Fruit fly (Drosophila melanogaster) whole organism, embryonic: ENCODE measurements around the gene RpS15Aa.

Experiments used
- Antp ChIP-seq: fragments of 200-800 bp; sonication (Bioruptor generic); optimal IDR thresholded peaks from 3 replicates; lab custom pipeline; 2016; ENCODE audit warnings: missing biosample characterization, missing genetic modification characterization
- Asciz ChIP-seq: fragments of 200-800 bp; sonication (Bioruptor generic); optimal IDR thresholded peaks from 2 replicates; lab custom pipeline; 2017; ENCODE audit warnings: missing biosample characterization, mild to moderate bottlenecking, missing genetic modification characterization, missing genetic modification reagents
- Atf6 ChIP-seq: fragments of 200-800 bp; sonication (Bioruptor generic); IDR thresholded peaks from 2 replicates; pipeline ENCODE4 v1.3.6; 2022; ENCODE audit warnings: missing biosample characterization, missing genetic modification characterization
- Blimp-1 ChIP-seq: fragments of 200-800 bp; sonication (Bioruptor generic); optimal IDR thresholded peaks from 3 replicates; lab custom pipeline; 2018; ENCODE audit warnings: missing biosample characterization, missing genetic modification characterization, mild to moderate bottlenecking, moderate library complexity, missing genetic modification reagents
- Bteb2 ChIP-seq: fragments of 200-800 bp; sonication (Bioruptor generic); optimal IDR thresholded peaks from 2 replicates; lab custom pipeline; 2016; ENCODE audit warnings: missing biosample characterization, missing genetic modification characterization
- CG11398 ChIP-seq: fragments of 200-800 bp; sonication (Bioruptor generic); optimal IDR thresholded peaks from 2 replicates; lab custom pipeline; 2016; ENCODE audit warnings: missing biosample characterization, missing genetic modification characterization
- CG11723 ChIP-seq: fragments of 200-800 bp; sonication (Bioruptor generic); optimal IDR thresholded peaks from 2 replicates; lab custom pipeline; 2017; ENCODE audit warnings: missing biosample characterization, mild to moderate bottlenecking, missing genetic modification characterization
- CG12299 ChIP-seq: fragments of 200-800 bp; sonication (Bioruptor generic); optimal IDR thresholded peaks from 2 replicates; lab custom pipeline; 2018; ENCODE audit warnings: missing biosample characterization, mild to moderate bottlenecking, missing genetic modification characterization
- CG12769 ChIP-seq: fragments of 200-800 bp; sonication (Bioruptor generic); optimal IDR thresholded peaks from 2 replicates; lab custom pipeline; 2019; ENCODE audit warnings: missing biosample characterization, mild to moderate bottlenecking, missing genetic modification characterization, moderate library complexity
- CG1602 ChIP-seq: fragments of 200-800 bp; sonication (Bioruptor generic); optimal IDR thresholded peaks from 3 replicates; lab custom pipeline; 2016; ENCODE audit warnings: missing biosample characterization, missing genetic modification characterization
- CG18262 ChIP-seq: fragments of 200-800 bp; optimal IDR thresholded peaks from 3 replicates; lab custom pipeline; 2019; ENCODE audit warnings: missing biosample characterization, mild to moderate bottlenecking, missing genetic modification characterization, moderate library complexity
- CG18764 ChIP-seq: fragments of 200-800 bp; sonication (Bioruptor generic); optimal IDR thresholded peaks from 3 replicates; lab custom pipeline; 2016; ENCODE audit warnings: missing biosample characterization, missing genetic modification characterization
- CG2678 ChIP-seq: fragments of 200-800 bp; sonication (Bioruptor generic); optimal IDR thresholded peaks from 3 replicates; lab custom pipeline; 2019; ENCODE audit warnings: missing biosample characterization, mild to moderate bottlenecking, missing genetic modification characterization, moderate library complexity
- CG30020 ChIP-seq: fragments of 200-800 bp; optimal IDR thresholded peaks from 2 replicates; lab custom pipeline; 2019; ENCODE audit warnings: missing biosample characterization, mild to moderate bottlenecking, missing genetic modification characterization, moderate library complexity
- CG31224 ChIP-seq: fragments of 200-800 bp; sonication (Bioruptor generic); IDR thresholded peaks from 2 replicates; pipeline ENCODE4 v1.3.6; 2022; ENCODE audit warnings: missing biosample characterization, missing genetic modification characterization
- CG4424 ChIP-seq: fragments of 200-800 bp; sonication (Bioruptor generic); optimal IDR thresholded peaks from 3 replicates; lab custom pipeline; 2016; ENCODE audit warnings: missing biosample characterization, missing genetic modification characterization
- CG4707 ChIP-seq: fragments of 200-800 bp; sonication (Bioruptor generic); optimal IDR thresholded peaks from 2 replicates; lab custom pipeline; 2018; ENCODE audit warnings: missing biosample characterization, mild to moderate bottlenecking, missing genetic modification characterization, moderate library complexity
- CG4820 ChIP-seq: fragments of 200-800 bp; sonication (Bioruptor generic); optimal IDR thresholded peaks from 3 replicates; lab custom pipeline; 2016; ENCODE audit warnings: missing biosample characterization, missing genetic modification characterization
- CG6254 ChIP-seq: fragments of 200-800 bp; sonication (Bioruptor generic); optimal IDR thresholded peaks from 3 replicates; lab custom pipeline; 2017; ENCODE audit warnings: mild to moderate bottlenecking, missing biosample characterization, missing genetic modification reagents, missing genetic modification characterization
- CG7357 ChIP-seq: fragments of 200-800 bp; sonication (Bioruptor generic); IDR thresholded peaks from 3 replicates; pipeline ENCODE4 v1.3.6; 2022; ENCODE audit warnings: missing biosample characterization, missing genetic modification characterization
- CG7839 ChIP-seq: fragments of 200-800 bp; sonication (Bioruptor generic); optimal IDR thresholded peaks from 3 replicates; lab custom pipeline; 2018; ENCODE audit warnings: missing biosample characterization, mild to moderate bottlenecking, missing genetic modification characterization, moderate library complexity
- CkIIα-i1 ChIP-seq: fragments of 200-800 bp; sonication (Bioruptor generic); IDR thresholded peaks from 2 replicates; pipeline ENCODE4 v1.3.6; 2022; ENCODE audit warnings: missing biosample characterization, missing genetic modification characterization
- HHEX ChIP-seq: fragments of 200-800 bp; sonication (Bioruptor generic); optimal IDR thresholded peaks from 3 replicates; lab custom pipeline; 2017; ENCODE audit warnings: missing biosample characterization, mild to moderate bottlenecking, missing genetic modification characterization, missing genetic modification reagents
- HLH4C ChIP-seq: fragments of 200-800 bp; sonication (Bioruptor generic); IDR thresholded peaks from 3 replicates; pipeline ENCODE4 v1.3.6; 2022; ENCODE audit warnings: missing biosample characterization, missing genetic modification characterization; ENCODE audit not compliant: partially characterized antibody
- Hand ChIP-seq: fragments of 200-800 bp; sonication (Bioruptor generic); optimal IDR thresholded peaks from 2 replicates; lab custom pipeline; 2017; ENCODE audit warnings: mild to moderate bottlenecking, missing biosample characterization, missing genetic modification reagents, missing genetic modification characterization
- Med ChIP-seq: fragments of 200-800 bp; sonication (Bioruptor generic); peaks from one replicate; lab custom pipeline; 2016; ENCODE audit warnings: missing biosample characterization, missing genetic modification characterization, mild to moderate bottlenecking, inconsistent platforms, moderate library complexity
- Meics ChIP-seq: fragments of 200-800 bp; sonication (Bioruptor generic); optimal IDR thresholded peaks from 2 replicates; lab custom pipeline; 2017; ENCODE audit warnings: missing biosample characterization, mild to moderate bottlenecking, missing genetic modification characterization
- Oli ChIP-seq: fragments of 200-800 bp; sonication (Bioruptor generic); optimal IDR thresholded peaks from 2 replicates; lab custom pipeline; 2018; ENCODE audit warnings: missing biosample characterization, mild to moderate bottlenecking, missing genetic modification characterization, moderate library complexity
- Rx ChIP-seq: fragments of 200-800 bp; sonication (Bioruptor generic); IDR thresholded peaks from 2 replicates; pipeline ENCODE4 v1.3.6; 2022; ENCODE audit warnings: missing biosample characterization, missing genetic modification characterization
- Trl ChIP-seq, 3 experiments: fragments of >200 bp in 2 of 3; fragments of 200-800 bp in 1 of 3; sonication (Bioruptor generic) in 1 of 3; optimal IDR thresholded peaks; 2 replicates in 1 of 3; 3 replicates in 2 of 3; lab custom pipeline; 2016 to 2017; ENCODE audit warnings: missing biosample characterization in 1 of 3, missing genetic modification characterization in 1 of 3
- bbx ChIP-seq: fragments of 200-800 bp; sonication (Bioruptor generic); IDR thresholded peaks from 2 replicates; pipeline ENCODE4 v1.3.6; 2022; ENCODE audit warnings: missing biosample characterization, missing genetic modification characterization; ENCODE audit not compliant: partially characterized antibody
- bsh ChIP-seq, 2 experiments: fragments of 200-800 bp; sonication (Bioruptor generic); optimal IDR thresholded peaks; 2 replicates each; lab custom pipeline; 2017 to 2018; ENCODE audit warnings: mild to moderate bottlenecking in 2 of 2, missing biosample characterization in 2 of 2, missing genetic modification characterization in 2 of 2, moderate library complexity in 1 of 2
- chm ChIP-seq: fragments of 200-800 bp; sonication (Bioruptor generic); IDR thresholded peaks from 2 replicates; pipeline ENCODE4 v1.3.6; 2022; ENCODE audit warnings: missing biosample characterization, missing genetic modification characterization
- danr ChIP-seq: fragments of 200-800 bp; sonication (Bioruptor generic); IDR thresholded peaks from 2 replicates; pipeline ENCODE4 v1.3.6; 2022; ENCODE audit warnings: missing biosample characterization, missing genetic modification characterization
- exex ChIP-seq: fragments of 200-800 bp; sonication (Bioruptor generic); optimal IDR thresholded peaks from 4 replicates; lab custom pipeline; 2018; ENCODE audit warnings: missing biosample characterization, mild to moderate bottlenecking, missing genetic modification characterization, moderate library complexity
- fd96Cb ChIP-seq: fragments of 200-800 bp; sonication (Bioruptor generic); optimal IDR thresholded peaks from 2 replicates; lab custom pipeline; 2018; ENCODE audit warnings: missing biosample characterization, mild to moderate bottlenecking, missing genetic modification characterization, moderate library complexity
- grn ChIP-seq: fragments of 200-800 bp; sonication (Bioruptor generic); optimal IDR thresholded peaks from 3 replicates; lab custom pipeline; 2017; ENCODE audit warnings: missing biosample characterization, missing genetic modification characterization
- jigr1 ChIP-seq: fragments of 200-800 bp; sonication (Bioruptor generic); IDR thresholded peaks from 3 replicates; pipeline ENCODE4 v1.3.6; 2022; ENCODE audit warnings: missing biosample characterization, missing genetic modification characterization
- kni ChIP-seq: fragments of 200-800 bp; sonication (Bioruptor generic); optimal IDR thresholded peaks from 3 replicates; lab custom pipeline; 2017; ENCODE audit warnings: mild to moderate bottlenecking, missing biosample characterization, missing genetic modification reagents, missing genetic modification characterization
- rib ChIP-seq: fragments of 200-800 bp; sonication (Bioruptor generic); IDR thresholded peaks from 2 replicates; pipeline ENCODE4 v1.3.6; 2022; ENCODE audit warnings: missing biosample characterization, missing genetic modification characterization
- row ChIP-seq: fragments of 200-800 bp; sonication (Bioruptor generic); IDR thresholded peaks from 3 replicates; pipeline ENCODE4 v1.3.6; 2022; ENCODE audit warnings: missing biosample characterization, missing genetic modification characterization
- seq ChIP-seq: fragments of 200-800 bp; sonication (Bioruptor generic); IDR thresholded peaks from 2 replicates; pipeline ENCODE4 v1.3.6; 2022; ENCODE audit warnings: missing biosample characterization, missing genetic modification characterization
- sim ChIP-seq: fragments of 200-800 bp; sonication (Bioruptor generic); IDR thresholded peaks from 2 replicates; pipeline ENCODE4 v1.3.6; 2022; ENCODE audit warnings: missing biosample characterization, missing genetic modification characterization
- slbo ChIP-seq: fragments of 200-800 bp; sonication (Bioruptor generic); IDR thresholded peaks from 2 replicates; pipeline ENCODE4 v1.3.6; 2022; ENCODE audit warnings: missing biosample characterization, missing genetic modification characterization
- slou ChIP-seq: fragments of 200-800 bp; sonication (Bioruptor generic); optimal IDR thresholded peaks from 3 replicates; lab custom pipeline; 2016; ENCODE audit warnings: missing biosample characterization, missing genetic modification characterization
- so ChIP-seq: fragments of 200-800 bp; sonication (Bioruptor generic); IDR thresholded peaks from 3 replicates; pipeline ENCODE4 v1.3.6; 2022; ENCODE audit warnings: missing biosample characterization, missing genetic modification characterization
- tll ChIP-seq, 2 experiments: fragments of 200-800 bp in 1 of 2; fragments of >200 bp in 1 of 2; sonication (Bioruptor generic) in 1 of 2; optimal IDR thresholded peaks; 2 replicates each; lab custom pipeline; 2017 to 2019; ENCODE audit warnings: missing biosample characterization in 2 of 2, missing genetic modification characterization in 2 of 2, mild to moderate bottlenecking in 1 of 2, moderate library complexity in 1 of 2
- unpg ChIP-seq: fragments of 200-800 bp; sonication (Bioruptor generic); optimal IDR thresholded peaks from 3 replicates; lab custom pipeline; 2018; ENCODE audit warnings: missing biosample characterization, mild to moderate bottlenecking, missing genetic modification characterization, moderate library complexity
- wek ChIP-seq: fragments of 200-800 bp; sonication (Bioruptor generic); optimal IDR thresholded peaks from 3 replicates; lab custom pipeline; 2018; ENCODE audit warnings: missing biosample characterization, mild to moderate bottlenecking, missing genetic modification characterization, moderate library complexity

Gene RpS15Aa

DNA sequence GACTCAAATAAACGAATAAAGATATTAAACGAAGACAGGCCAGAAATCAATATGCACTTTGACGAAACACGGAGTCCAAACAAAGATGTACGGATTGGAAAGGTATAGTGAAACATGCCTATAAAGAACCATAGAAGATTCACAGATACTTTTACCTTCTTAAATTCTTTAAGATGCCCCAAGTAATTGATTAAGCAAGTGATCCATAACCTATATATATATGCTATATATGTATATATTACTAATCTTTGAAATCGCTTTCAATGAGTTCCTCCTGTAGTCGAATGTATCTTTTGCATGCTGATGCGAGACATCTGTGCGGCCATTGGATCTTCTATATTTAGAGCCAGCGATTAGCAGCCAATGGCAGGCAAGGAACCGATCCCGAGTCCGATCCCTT lies 30.6 kb upstream of the RpS15Aa start, which contains the start of gene dmrt11E (continued):
- no peak for TF ChIP-seq HLH4C (GFP tag; lab: Robert Waterston, UW)
- peak; percentile 50 for TF ChIP-seq CG4424 (GFP tag; lab: Kevin White, UChicago)
- TF ChIP-seq CG11723 (GFP tag; lab: Kevin White, UChicago) = peak; percentile 30
- TF ChIP-seq CkIIα-i1 (GFP tag; lab: Robert Waterston, UW) = no peak
- TF ChIP-seq CG6254 (GFP tag; lab: Kevin White, UChicago) = peak; percentile 49
- no peak for TF ChIP-seq CG11398
- TF ChIP-seq CG18764 (GFP tag; lab: Kevin White, UChicago) = peak; percentile 20
- TF ChIP-seq Oli (tag; lab: Kevin White, UChicago) = peak; percentile 60
- peak; percentile 68 for TF ChIP-seq CG2678 (tag; lab: Kevin White, UChicago)
- TF ChIP-seq rib (GFP tag; lab: Robert Waterston, UW) = no peak
- TF ChIP-seq Meics (GFP tag; lab: Kevin White, UChicago) = no peak
- TF ChIP-seq CG31224 (GFP tag; lab: Robert Waterston, UW) = no peak
- peak; percentile 83 for TF ChIP-seq CG18262 (tag; lab: Kevin White, UChicago)
- peak; percentile 41; the same call in 1 of the 3 replicates for TF ChIP-seq CG7357 (GFP tag; lab: Robert Waterston, UW)
- TF ChIP-seq CG1602 (GFP tag; lab: Kevin White, UChicago) = peak; percentile 47
- TF ChIP-seq so = no peak
- TF ChIP-seq sim (GFP tag; lab: Robert Waterston, UW) = 0 out of 2 replicates have a peak, but pooled peaks have one; percentile 51
- TF ChIP-seq slbo (GFP tag; lab: Robert Waterston, UW) = no peak
- TF ChIP-seq unpg (GFP tag; lab: Kevin White, UChicago) = peak; percentile 74
- no peak for TF ChIP-seq grn
- TF ChIP-seq Rx (GFP tag; lab: Robert Waterston, UW) = peak; percentile 39; the same call in 1 of the 2 replicates
- TF ChIP-seq tll (GFP tag; optimal IDR thresholded peaks at IDR 0.05; lab: Kevin White, UChicago) = no peak
- TF ChIP-seq bsh (GFP tag; optimal IDR thresholded peaks at IDR 0.05; lab: Kevin White, UChicago) = peak in 1 of 2 experiments; percentile 88
- TF ChIP-seq Med (GFP tag; lab: Kevin White, UChicago) = peak; percentile 25
- TF ChIP-seq wek (GFP tag; lab: Kevin White, UChicago) = peak; percentile 27
- TF ChIP-seq danr (GFP tag; lab: Robert Waterston, UW) = peak; percentile 41; the same call in 1 of the 2 replicates
- TF ChIP-seq Antp = no peak
- no peak for TF ChIP-seq kni (GFP tag; lab: Kevin White, UChicago)
- peak; percentile 48 for TF ChIP-seq Asciz (GFP tag; lab: Kevin White, UChicago)
- no peak for TF ChIP-seq CG12769 (tag; lab: Kevin White, UChicago)
- TF ChIP-seq CG7839 (tag; lab: Kevin White, UChicago) = peak; percentile 73
- TF ChIP-seq row = peak; percentile 81
- no peak for TF ChIP-seq Bteb2 (GFP tag; lab: Kevin White, UChicago)
- TF ChIP-seq CG4820 = peak; percentile 59
- no peak for TF ChIP-seq Hand
- no peak for TF ChIP-seq Trl (optimal IDR thresholded peaks at IDR 0.05; lab: Kevin White, UChicago)
- TF ChIP-seq Trl (GFP tag; optimal IDR thresholded peaks at IDR 0.05; lab: Kevin White, UChicago) = no peak
- no peak for TF ChIP-seq jigr1 (GFP tag; lab: Robert Waterston, UW)
- TF ChIP-seq CG12299 (tag; lab: Kevin White, UChicago) = peak; percentile 44
- TF ChIP-seq CG4707 = peak; percentile 35
- TF ChIP-seq Blimp-1 = peak; percentile 73
- TF ChIP-seq Atf6 (GFP tag; lab: Robert Waterston, UW) = peak; percentile 29; the same call in 1 of the 2 replicates
- peak; percentile 49; the same call in 1 of the 2 replicates for TF ChIP-seq chm (GFP tag; lab: Robert Waterston, UW)
- no peak for TF ChIP-seq bbx
- no peak for TF ChIP-seq CG30020 (tag; lab: Kevin White, UChicago)
- no peak for TF ChIP-seq seq (GFP tag; lab: Robert Waterston, UW)
- TF ChIP-seq fd96Cb (tag; lab: Kevin White, UChicago) = peak; percentile 77
- TF ChIP-seq exex (tag; lab: Kevin White, UChicago) = no peak
- peak; percentile 13 for TF ChIP-seq HHEX (GFP tag; lab: Kevin White, UChicago)
- no peak for TF ChIP-seq slou
